ENCODE assay signal across 7 fruit fly cellular contexts in the genomic region with DNA sequence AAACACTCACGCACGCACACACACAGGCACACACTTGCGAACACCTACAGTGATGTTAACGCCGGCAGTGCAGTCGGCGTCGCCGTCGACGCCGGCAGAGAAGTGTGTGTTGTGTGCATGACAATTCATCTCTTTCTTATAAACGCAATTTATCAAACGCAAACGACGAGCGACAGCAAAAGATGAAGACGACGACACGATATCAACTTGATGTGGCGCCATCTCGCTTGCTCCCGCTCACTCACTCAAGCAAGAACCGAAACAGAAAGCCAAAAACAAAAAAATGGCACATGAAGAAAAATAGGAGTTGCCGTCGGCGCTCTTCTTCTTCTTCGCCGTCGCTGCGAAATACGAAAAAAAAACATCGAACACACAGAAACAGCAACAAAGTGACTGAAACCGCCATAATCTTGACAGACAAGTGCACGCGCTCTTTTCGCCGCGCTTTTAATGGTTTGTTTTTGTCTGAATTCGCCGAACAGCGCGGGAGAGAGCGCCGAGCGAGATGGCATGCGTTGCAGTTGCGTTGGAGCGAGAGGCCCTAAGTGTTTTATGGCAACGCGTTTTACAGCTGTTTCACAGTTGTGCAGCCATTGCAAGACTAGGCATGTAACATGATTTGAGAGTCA.
TF ChIP-seq lines count a peak whose summit lies in the region.

No protein-coding gene starts in this region.

- peak; percentile 46 to 56 for TF ChIP-seq CTCF in S2 (optimal IDR thresholded peaks at IDR 0.05; lab: Kevin White, UChicago)
- no peak for TF ChIP-seq CTCF in whole organism, embryonic (GFP tag; optimal IDR thresholded peaks at IDR 0.05; lab: Kevin White, UChicago)

TF ChIP-seq in whole organism, 6 proteins besides CTCF, POLR2A, EP300 and RAD21:
- TF ChIP-seq Dll (optimal IDR thresholded peaks at IDR 0.05; lab: Kevin White, UChicago), result peak; percentile 17
- TF ChIP-seq usp (GFP tag; optimal IDR thresholded peaks at IDR 0.05; lab: Kevin White, UChicago), result no peak
- no peak for TF ChIP-seq EcR (GFP tag; optimal IDR thresholded peaks at IDR 0.05; lab: Kevin White, UChicago)
- peak; percentile 91 for TF ChIP-seq CG8478 (optimal IDR thresholded peaks at IDR 0.05; lab: Kevin White, UChicago)

TF ChIP-seq in whole organism, adult, 20 proteins besides CTCF, POLR2A, EP300 and RAD21:
- TF ChIP-seq bab1 (GFP tag; optimal IDR thresholded peaks at IDR 0.05; lab: Kevin White, UChicago) (no peak), CG14711 (tag; optimal IDR thresholded peaks at IDR 0.05; lab: Kevin White, UChicago) (no peak), pad (GFP tag; optimal IDR thresholded peaks at IDR 0.05; lab: Kevin White, UChicago) (peak; percentile 95)

TF ChIP-seq in whole organism, embryonic, 481 proteins besides CTCF, POLR2A, EP300 and RAD21 (continues in another document):
- no peak for TF ChIP-seq CG17829 (tag; optimal IDR thresholded peaks at IDR 0.05; lab: Kevin White, UChicago)
- peak; percentile 38 for TF ChIP-seq CG5180 (GFP tag; optimal IDR thresholded peaks at IDR 0.05; lab: Kevin White, UChicago)
- no peak for TF ChIP-seq hbn (GFP tag; IDR thresholded peaks at IDR 0.05; lab: Robert Waterston, UW; ENCODE audit: partially characterized antibody)
- TF ChIP-seq Gsc (GFP tag; IDR thresholded peaks at IDR 0.05; lab: Robert Waterston, UW), result no peak
- TF ChIP-seq Meics (GFP tag; optimal IDR thresholded peaks at IDR 0.05; lab: Kevin White, UChicago), result no peak
- TF ChIP-seq Nf-YC (tag; optimal IDR thresholded peaks at IDR 0.05; lab: Kevin White, UChicago), result peak; percentile 93
- TF ChIP-seq scrt (GFP tag; optimal IDR thresholded peaks at IDR 0.05; lab: Kevin White, UChicago), result peak; percentile 37
- TF ChIP-seq ewg (GFP tag; optimal IDR thresholded peaks at IDR 0.05; lab: Kevin White, UChicago), result peak; percentile 30
- no peak for TF ChIP-seq gro (GFP tag; optimal IDR thresholded peaks at IDR 0.05; lab: Kevin White, UChicago)
- peak; percentile 12; the same call in 1 of the 2 replicates for TF ChIP-seq bbx (GFP tag; IDR thresholded peaks at IDR 0.05; lab: Robert Waterston, UW; ENCODE audit: partially characterized antibody)
- peak; percentile 36; the same call in 1 of the 3 replicates for TF ChIP-seq ci (GFP tag; IDR thresholded peaks at IDR 0.05; lab: Robert Waterston, UW)
- TF ChIP-seq Pdp1 (GFP tag; optimal IDR thresholded peaks at IDR 0.05; lab: Kevin White, UChicago), result peak in 1 of 2 experiments; percentile 57
- no peak for TF ChIP-seq ham (GFP tag; IDR thresholded peaks at IDR 0.05; lab: Robert Waterston, UW)
- TF ChIP-seq Tbp (GFP tag; optimal IDR thresholded peaks at IDR 0.05; lab: Kevin White, UChicago), result no peak
- TF ChIP-seq B-H1 (GFP tag; IDR thresholded peaks at IDR 0.05; lab: Robert Waterston, UW), result no peak
- peak in 1 of 2 experiments; percentile 52 for TF ChIP-seq bsh (GFP tag; optimal IDR thresholded peaks at IDR 0.05; lab: Kevin White, UChicago)
- TF ChIP-seq CG3838 (GFP tag; optimal IDR thresholded peaks at IDR 0.05; lab: Kevin White, UChicago), result peak; percentile 99
- no peak for TF ChIP-seq CG12391 (tag; optimal IDR thresholded peaks at IDR 0.05; lab: Kevin White, UChicago)

TF ChIP-seq in whole organism, prepupa, 60 proteins besides CTCF, POLR2A, EP300 and RAD21 (continues in another document):
- peak; percentile 0 for TF ChIP-seq CG8319 (GFP tag; optimal IDR thresholded peaks at IDR 0.05; lab: Kevin White, UChicago)
- no peak for TF ChIP-seq OdsH (GFP tag; optimal IDR thresholded peaks at IDR 0.05; lab: Kevin White, UChicago)
- no peak for TF ChIP-seq Ets21C (GFP tag; optimal IDR thresholded peaks at IDR 0.05; lab: Kevin White, UChicago)
- peak; percentile 74 for TF ChIP-seq CG10669 (GFP tag; optimal IDR thresholded peaks at IDR 0.05; lab: Kevin White, UChicago)
- TF ChIP-seq CG10631 (GFP tag; optimal IDR thresholded peaks at IDR 0.05; lab: Kevin White, UChicago), result no peak
- no peak for TF ChIP-seq topi (GFP tag; optimal IDR thresholded peaks at IDR 0.05; lab: Kevin White, UChicago)
- TF ChIP-seq salr (GFP tag; optimal IDR thresholded peaks at IDR 0.05; lab: Kevin White, UChicago), result peak; percentile 50 to 81
- no peak for TF ChIP-seq CG8632 (GFP tag; optimal IDR thresholded peaks at IDR 0.05; lab: Kevin White, UChicago)
- peak; percentile 4 for TF ChIP-seq CG3919 (GFP tag; optimal IDR thresholded peaks at IDR 0.05; lab: Kevin White, UChicago)
- TF ChIP-seq CG6792 (GFP tag; optimal IDR thresholded peaks at IDR 0.05; lab: Kevin White, UChicago), result no peak
- TF ChIP-seq Blimp-1 (GFP tag; optimal IDR thresholded peaks at IDR 0.05; lab: Kevin White, UChicago), result no peak
- peak; percentile 29 for TF ChIP-seq CG11762 (GFP tag; optimal IDR thresholded peaks at IDR 0.05; lab: Kevin White, UChicago; ENCODE audit: insufficient read depth)
- no peak for TF ChIP-seq vri (GFP tag; optimal IDR thresholded peaks at IDR 0.05; lab: Kevin White, UChicago)
- TF ChIP-seq Sox102F (GFP tag; optimal IDR thresholded peaks at IDR 0.05; lab: Kevin White, UChicago), result no peak
- TF ChIP-seq CG31627 (GFP tag; optimal IDR thresholded peaks at IDR 0.05; lab: Kevin White, UChicago), result no peak
- TF ChIP-seq Hr4 (GFP tag; optimal IDR thresholded peaks at IDR 0.05; lab: Kevin White, UChicago), result no peak
- no peak for TF ChIP-seq CG4318 (GFP tag; optimal IDR thresholded peaks at IDR 0.05; lab: Kevin White, UChicago)
- peak; percentile 55 for TF ChIP-seq svp (GFP tag; lab: Kevin White, UChicago)
- no peak for TF ChIP-seq fd85E (GFP tag; optimal IDR thresholded peaks at IDR 0.05; lab: Kevin White, UChicago)
- peak; percentile 48 for TF ChIP-seq Ets96B (tag; optimal IDR thresholded peaks at IDR 0.05; lab: Kevin White, UChicago)

TF ChIP-seq in whole organism, pupa, 21 proteins besides CTCF, POLR2A, EP300 and RAD21:
- peak; percentile 68 for TF ChIP-seq CG32121 (GFP tag; IDR thresholded peaks at IDR 0.05; lab: Robert Waterston, UW)
- peak; percentile 50 for TF ChIP-seq CG15710 (tag; optimal IDR thresholded peaks at IDR 0.05; lab: Kevin White, UChicago)
- peak; percentile 21 for TF ChIP-seq D1 (tag; optimal IDR thresholded peaks at IDR 0.05; lab: Kevin White, UChicago)
- no peak for TF ChIP-seq CG10348 (GFP tag; IDR thresholded peaks at IDR 0.05; lab: Robert Waterston, UW)
- peak; percentile 47 for TF ChIP-seq CG17806 (tag; optimal IDR thresholded peaks at IDR 0.05; lab: Kevin White, UChicago)
- no peak for TF ChIP-seq Pif1A (GFP tag; optimal IDR thresholded peaks at IDR 0.05; lab: Kevin White, UChicago)
- TF ChIP-seq CG9948 (tag; optimal IDR thresholded peaks at IDR 0.05; lab: Kevin White, UChicago), result peak; percentile 50
- peak; percentile 51 for TF ChIP-seq CG8159 (tag; optimal IDR thresholded peaks at IDR 0.05; lab: Kevin White, UChicago)
- TF ChIP-seq Ets98B (GFP tag; IDR thresholded peaks at IDR 0.05; lab: Robert Waterston, UW), result no peak; the same call in 1 of the 2 replicates
- peak; percentile 88 for TF ChIP-seq CG4496 (GFP tag; IDR thresholded peaks at IDR 0.05; lab: Robert Waterston, UW)
- TF ChIP-seq rn (GFP tag; IDR thresholded peaks at IDR 0.05; lab: Robert Waterston, UW), result peak; percentile 66; the same call in 1 of the 2 replicates
- peak; percentile 77 for TF ChIP-seq fd96Ca (GFP tag; IDR thresholded peaks at IDR 0.05; lab: Robert Waterston, UW)
- TF ChIP-seq Pif1B (GFP tag; optimal IDR thresholded peaks at IDR 0.05; lab: Kevin White, UChicago), result no peak
- peak; percentile 75 for TF ChIP-seq CG12605 (GFP tag; IDR thresholded peaks at IDR 0.05; lab: Robert Waterston, UW)
- peak; percentile 54 for TF ChIP-seq Snoo (tag; optimal IDR thresholded peaks at IDR 0.05; lab: Kevin White, UChicago)
- peak; percentile 43 for TF ChIP-seq EcR (GFP tag; optimal IDR thresholded peaks at IDR 0.05; lab: Kevin White, UChicago)
- TF ChIP-seq CG8301 (tag; optimal IDR thresholded peaks at IDR 0.05; lab: Kevin White, UChicago), result peak; percentile 38
- peak; percentile 57 for TF ChIP-seq CG13204 (GFP tag; optimal IDR thresholded peaks at IDR 0.05; lab: Kevin White, UChicago)
- peak; percentile 90 for TF ChIP-seq gl (tag; optimal IDR thresholded peaks at IDR 0.05; lab: Kevin White, UChicago)
- TF ChIP-seq CG34367 (tag; optimal IDR thresholded peaks at IDR 0.05; lab: Kevin White, UChicago), result peak; percentile 66
- peak; percentile 69 for TF ChIP-seq CG14655 (GFP tag; optimal IDR thresholded peaks at IDR 0.05; lab: Kevin White, UChicago)

TF ChIP-seq in whole organism, wandering third instar larva, 38 proteins besides CTCF, POLR2A, EP300 and RAD21 (continues in another document):
- TF ChIP-seq Dif (GFP tag; optimal IDR thresholded peaks at IDR 0.05; lab: Kevin White, UChicago; ENCODE audit: partially characterized antibody) (no peak), dl (GFP tag; optimal IDR thresholded peaks at IDR 0.05; lab: Kevin White, UChicago; ENCODE audit: insufficient read depth in 1 of 2, partially characterized antibody in 2 of 2) (no peak), pan (optimal IDR thresholded peaks at IDR 0.05; lab: Kevin White, UChicago) (no peak), dsf (GFP tag; optimal IDR thresholded peaks at IDR 0.05; lab: Kevin White, UChicago; ENCODE audit: borderline replicate concordance) (no peak), sv (GFP tag; optimal IDR thresholded peaks at IDR 0.05; lab: Kevin White, UChicago) (no peak), HLH106 (tag; optimal IDR thresholded peaks at IDR 0.05; lab: Kevin White, UChicago) (no peak), Rel (GFP tag; optimal IDR thresholded peaks at IDR 0.05; lab: Kevin White, UChicago) (no peak), Rel (tag; optimal IDR thresholded peaks at IDR 0.05; lab: Kevin White, UChicago) (no peak), jim (GFP tag; optimal IDR thresholded peaks at IDR 0.05; lab: Kevin White, UChicago) (no peak), Vsx2 (GFP tag; optimal IDR thresholded peaks at IDR 0.05; lab: Kevin White, UChicago; ENCODE audit: partially characterized antibody) (no peak), CG9705 (GFP tag; optimal IDR thresholded peaks at IDR 0.05; lab: Kevin White, UChicago) (no peak), Hr83 (GFP tag; optimal IDR thresholded peaks at IDR 0.05; lab: Kevin White, UChicago; ENCODE audit: poor library complexity, severe bottlenecking) (no peak), h (GFP tag; optimal IDR thresholded peaks at IDR 0.05; lab: Kevin White, UChicago) (peak; percentile 53), ey (GFP tag; optimal IDR thresholded peaks at IDR 0.05; lab: Kevin White, UChicago) (no peak), tai (GFP tag; optimal IDR thresholded peaks at IDR 0.05; lab: Kevin White, UChicago) (no peak), usp (GFP tag; optimal IDR thresholded peaks at IDR 0.05; lab: Kevin White, UChicago) (no peak), Jra (GFP tag; optimal IDR thresholded peaks at IDR 0.05; lab: Kevin White, UChicago) (no peak), Myc (optimal IDR thresholded peaks at IDR 0.05; lab: Kevin White, UChicago) (no peak), brk (GFP tag; optimal IDR thresholded peaks at IDR 0.05; lab: Kevin White, UChicago) (peak; percentile 5), lola (GFP tag; optimal IDR thresholded peaks at IDR 0.05; lab: Kevin White, UChicago) (no peak), Hnf4 (GFP tag; optimal IDR thresholded peaks at IDR 0.05; lab: Kevin White, UChicago) (no peak), CG32264 (GFP tag; optimal IDR thresholded peaks at IDR 0.05; lab: Kevin White, UChicago) (no peak), rgr (GFP tag; optimal IDR thresholded peaks at IDR 0.05; lab: Kevin White, UChicago) (no peak), Mio (GFP tag; optimal IDR thresholded peaks at IDR 0.05; lab: Kevin White, UChicago) (no peak)
